Worm (Caenorhabditis elegans) whole organism, early embryonic: Measurements from ENCODE around the gene lbp-1.

ENCODE experiments used
- B0310.2 ChIP-seq: sonication (generic microtip); optimal IDR thresholded peaks from 2 replicates; lab custom pipeline; 2016; ENCODE audit warnings: mild to moderate bottlenecking, missing genetic modification characterization, missing compliant biosample characterization
- ama-1 ChIP-seq: fragments of 150-350 bp; optimal IDR thresholded peaks from 2 replicates; lab custom pipeline; 2014
- ceh-13 ChIP-seq: fragments of 200-800 bp; sonication (Bioruptor generic); optimal IDR thresholded peaks from 2 replicates; lab custom pipeline; 2018; ENCODE audit warnings: mild to moderate bottlenecking, missing genetic modification characterization, missing compliant biosample characterization
- ceh-36 ChIP-seq: sonication (generic microtip); optimal IDR thresholded peaks from 2 replicates; lab custom pipeline; 2016; ENCODE audit warnings: missing genetic modification characterization, inconsistent platforms, missing compliant biosample characterization
- flt-1 ChIP-seq: fragments of 200-800 bp; sonication (Bioruptor generic); IDR thresholded peaks from 2 replicates; pipeline ENCODE4 v1.3.6; 2022; ENCODE audit warnings: missing genetic modification characterization, missing compliant biosample characterization
- hmbx-1 ChIP-seq: sonication (generic microtip); optimal IDR thresholded peaks from 2 replicates; lab custom pipeline; 2016; ENCODE audit warnings: mild to moderate bottlenecking, missing genetic modification characterization, missing compliant biosample characterization
- hmg-4 ChIP-seq: fragments of 200-800 bp; sonication (Bioruptor generic); optimal IDR thresholded peaks from 2 replicates; lab custom pipeline; 2018; ENCODE audit warnings: mild to moderate bottlenecking, missing genetic modification characterization, missing compliant biosample characterization
- hnd-1 ChIP-seq: sonication (generic microtip); optimal IDR thresholded peaks from 2 replicates; lab custom pipeline; 2016; ENCODE audit warnings: missing genetic modification characterization, missing compliant biosample characterization
- pes-1 ChIP-seq: fragments of 200-800 bp; sonication (Bioruptor generic); IDR thresholded peaks from 2 replicates; pipeline ENCODE4 v1.3.6; 2022; ENCODE audit warnings: missing genetic modification reagents, missing genetic modification characterization, missing compliant biosample characterization
- scrt-1 ChIP-seq: fragments of 200-800 bp; sonication (Bioruptor generic); IDR thresholded peaks from 2 replicates; pipeline ENCODE4 v1.3.6; 2022; ENCODE audit warnings: missing genetic modification characterization, missing compliant biosample characterization
- sea-1 ChIP-seq: fragments of 200-800 bp; sonication (Bioruptor generic); conservative IDR thresholded peaks from 2 replicates; pipeline ENCODE4 v1.3.6; 2022; ENCODE audit warnings: missing genetic modification characterization, missing compliant biosample characterization
- tbx-11 ChIP-seq: fragments of 200-800 bp; sonication (Bioruptor generic); IDR thresholded peaks from 2 replicates; pipeline ENCODE4 v1.3.6; 2022; ENCODE audit warnings: missing genetic modification characterization, missing compliant biosample characterization
- tra-4 ChIP-seq: sonication (generic microtip); optimal IDR thresholded peaks from 2 replicates; lab custom pipeline; 2017; ENCODE audit warnings: missing genetic modification characterization, missing compliant biosample characterization

DNA sequence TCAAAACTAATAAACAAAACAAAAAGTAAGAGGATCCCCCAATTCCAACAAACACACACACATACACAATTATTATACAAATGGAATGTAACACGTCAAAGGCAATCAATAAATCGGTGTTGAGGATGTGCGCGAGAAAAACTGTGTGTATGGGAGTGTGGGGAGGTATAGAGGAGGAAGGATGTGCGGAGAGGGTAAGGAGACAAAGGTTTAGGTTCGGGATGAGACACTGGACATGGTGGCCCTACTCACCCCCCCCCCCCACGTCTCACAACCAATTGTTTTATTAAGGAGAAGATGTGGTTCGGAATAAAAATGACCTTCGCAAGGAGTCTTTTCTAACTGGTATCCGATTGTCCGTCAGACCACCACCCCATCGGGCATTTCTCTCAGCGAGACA, 35.8 kb upstream of the lbp-1 start:
- TF ChIP-seq sea-1 (GFP tag; lab: Robert Waterston, UW) (no peak), hmbx-1 (tag; lab: Kevin White, UChicago) (no peak), ama-1 (lab: Kevin White, UChicago) (no peak), pes-1 (GFP tag; lab: Robert Waterston, UW) (no peak), tbx-11 (no peak), hnd-1 (no peak), scrt-1 (GFP tag; lab: Robert Waterston, UW) (no peak), hmg-4 (peak; percentile 58), B0310.2 (tag; lab: Kevin White, UChicago) (no peak), ceh-13 (GFP tag; lab: Kevin White, UChicago) (no peak), ceh-36 (tag; lab: Kevin White, UChicago) (no peak), tra-4 (tag; lab: Kevin White, UChicago) (no peak), flt-1 (no peak)
